Fruit fly (Drosophila melanogaster): ENCODE measurements around the gene Spt6.

- TF ChIP-seq CG14655 (GFP tag; optimal IDR thresholded peaks at IDR 0.05) (no peak), D1 (tag; optimal IDR thresholded peaks at IDR 0.05) (no peak), CG10348 (GFP tag; IDR thresholded peaks at IDR 0.05) (no peak), CG4496 (GFP tag; IDR thresholded peaks at IDR 0.05) (no peak), CG8301 (tag; optimal IDR thresholded peaks at IDR 0.05) (no peak), gl (tag; optimal IDR thresholded peaks at IDR 0.05) (no peak)
Observed at dm6 chrX:6259696-6260095, 7.9 kb upstream of the Spt6 start.

All from whole organism, pupa.